Worm (Caenorhabditis elegans) whole organism, young adult: Measurements from ENCODE around the gene srsx-25.

ENCODE experiments used
- B0035.1 ChIP-seq: sonication (generic microtip); optimal IDR thresholded peaks from 2 replicates; lab custom pipeline; 2016; ENCODE audit warnings: missing genetic modification characterization, mild to moderate bottlenecking, missing compliant biosample characterization, missing genotype, missing genetic modification reagents
- F23B12.7 ChIP-seq: sonication (generic microtip); optimal IDR thresholded peaks from 2 replicates; lab custom pipeline; 2017; ENCODE audit warnings: missing genetic modification characterization, mild to moderate bottlenecking, missing compliant biosample characterization, antibody characterized with exemption, moderate library complexity; ENCODE audit not compliant: insufficient read depth
- F33H1.4 ChIP-seq: fragments of 200-800 bp; sonication (Bioruptor generic); IDR thresholded peaks from 2 replicates; pipeline ENCODE4 v1.3.6; 2022; ENCODE audit warnings: missing genetic modification reagents, missing genetic modification characterization, missing compliant biosample characterization
- F49E8.2 ChIP-seq: sonication (generic microtip); optimal IDR thresholded peaks from 3 replicates; lab custom pipeline; 2017; ENCODE audit warnings: missing genetic modification characterization, mild to moderate bottlenecking, missing compliant biosample characterization, antibody characterized with exemption, moderate library complexity; ENCODE audit not compliant: insufficient read depth
- F57A8.1 ChIP-seq: fragments of 200-800 bp; sonication (Bioruptor generic); optimal IDR thresholded peaks from 2 replicates; lab custom pipeline; 2018; ENCODE audit warnings: mild to moderate bottlenecking, missing genetic modification characterization, moderate library complexity, missing compliant biosample characterization
- K11D2.4 ChIP-seq: fragments of 200-800 bp; sonication (Bioruptor generic); IDR thresholded peaks from 2 replicates; pipeline ENCODE4 v1.3.6; 2022; ENCODE audit warnings: missing genetic modification reagents, missing genetic modification characterization, missing compliant biosample characterization
- T07F8.4 ChIP-seq: sonication (generic microtip); optimal IDR thresholded peaks from 2 replicates; lab custom pipeline; 2016; ENCODE audit warnings: mild to moderate bottlenecking, missing genetic modification characterization, moderate library complexity, missing compliant biosample characterization
- Y53G8AR.9 ChIP-seq: fragments of 200-800 bp; sonication (Bioruptor generic); conservative IDR thresholded peaks from 2 replicates; pipeline ENCODE4 v1.3.6; 2022; ENCODE audit warnings: missing genetic modification reagents, missing genetic modification characterization, missing compliant biosample characterization
- Y79H2A.3 ChIP-seq: fragments of 200-800 bp; sonication (Bioruptor generic); conservative IDR thresholded peaks from 2 replicates; pipeline ENCODE4 v1.3.6; 2022; ENCODE audit warnings: missing genetic modification reagents, missing genetic modification characterization, missing compliant biosample characterization
- akir-1 ChIP-seq: fragments of 200-800 bp; sonication (Bioruptor generic); optimal IDR thresholded peaks from 2 replicates; lab custom pipeline; 2018; ENCODE audit warnings: mild to moderate bottlenecking, missing genetic modification characterization, moderate library complexity, missing compliant biosample characterization
- attf-5 ChIP-seq: fragments of 200-800 bp; sonication (Bioruptor generic); optimal IDR thresholded peaks from 2 replicates; lab custom pipeline; 2018; ENCODE audit warnings: mild to moderate bottlenecking, missing genetic modification characterization, missing compliant biosample characterization
- attf-6 ChIP-seq: fragments of 200-800 bp; sonication (Bioruptor generic); IDR thresholded peaks from 2 replicates; pipeline ENCODE4 v1.3.6; 2022; ENCODE audit warnings: missing genetic modification reagents, missing genetic modification characterization, missing compliant biosample characterization
- cebp-1 ChIP-seq, 2 experiments: fragments of 200-800 bp in 1 of 2; sonication (Bioruptor generic) in 1 of 2; sonication (generic microtip) in 1 of 2; IDR thresholded peaks in 1 of 2; optimal IDR thresholded peaks in 1 of 2; 2 replicates each; pipeline versions ENCODE4 v1.3.6 to Lab custom; 2017 to 2022; ENCODE audit warnings: missing compliant biosample characterization in 2 of 2, missing genetic modification characterization in 2 of 2, mild to moderate bottlenecking in 1 of 2, missing genetic modification reagents in 1 of 2, moderate library complexity in 1 of 2
- cebp-2 ChIP-seq: fragments of 200-800 bp; sonication (Bioruptor generic); IDR thresholded peaks from 2 replicates; pipeline ENCODE4 v1.3.6; 2022; ENCODE audit warnings: missing genetic modification characterization, missing compliant biosample characterization
- ceh-100 ChIP-seq: fragments of 200-800 bp; sonication (Bioruptor generic); IDR thresholded peaks from 2 replicates; pipeline ENCODE4 v1.3.6; 2022; ENCODE audit warnings: missing genetic modification reagents, missing genetic modification characterization, missing compliant biosample characterization
- egl-18 ChIP-seq: fragments of 200-800 bp; sonication (Bioruptor generic); IDR thresholded peaks from 2 replicates; pipeline ENCODE4 v1.3.6; 2022; ENCODE audit warnings: missing genetic modification reagents, missing genetic modification characterization, missing compliant biosample characterization
- hlh-12 ChIP-seq: sonication (generic microtip); optimal IDR thresholded peaks from 2 replicates; lab custom pipeline; 2016; ENCODE audit warnings: missing genetic modification characterization, missing compliant biosample characterization
- hmg-1.2 ChIP-seq: fragments of 200-800 bp; sonication (Bioruptor generic); IDR thresholded peaks from 2 replicates; pipeline ENCODE4 v1.3.6; 2022; ENCODE audit warnings: missing genetic modification reagents, missing genetic modification characterization, missing compliant biosample characterization
- hrde-1 ChIP-seq: sonication (generic microtip); optimal IDR thresholded peaks from 2 replicates; lab custom pipeline; 2016; ENCODE audit warnings: missing genetic modification characterization, mild to moderate bottlenecking, missing compliant biosample characterization, moderate library complexity, missing genotype, missing genetic modification reagents, borderline replicate concordance
- lin-35 ChIP-seq, 3 experiments: fragments of 150-350 bp in 2 of 3; sonication (generic microtip) in 1 of 3; optimal IDR thresholded peaks; 2 replicates each; lab custom pipeline; 2014 to 2018; ENCODE audit warnings: missing biosample characterization in 3 of 3, missing genetic modification characterization in 3 of 3, missing genetic modification reagents in 3 of 3
- lin-40 ChIP-seq: sonication (generic microtip); optimal IDR thresholded peaks from 2 replicates; lab custom pipeline; 2016; ENCODE audit warnings: missing genetic modification characterization, mild to moderate bottlenecking, missing compliant biosample characterization, missing genotype, missing genetic modification reagents
- lin-54 ChIP-seq: fragments of 200-800 bp; sonication (Bioruptor generic); optimal IDR thresholded peaks from 2 replicates; lab custom pipeline; 2018; ENCODE audit warnings: mild to moderate bottlenecking, missing genetic modification characterization, missing compliant biosample characterization
- lsy-27 ChIP-seq: sonication (generic microtip); optimal IDR thresholded peaks from 2 replicates; lab custom pipeline; 2017; ENCODE audit warnings: missing genetic modification characterization, mild to moderate bottlenecking, missing compliant biosample characterization, antibody characterized with exemption, missing genotype, borderline replicate concordance; ENCODE audit not compliant: insufficient read depth
- madf-6 ChIP-seq: fragments of 200-800 bp; sonication (Bioruptor generic); IDR thresholded peaks from 2 replicates; pipeline ENCODE4 v1.3.6; 2022; ENCODE audit warnings: missing genetic modification reagents, missing genetic modification characterization, missing compliant biosample characterization
- mcd-1 ChIP-seq: fragments of 200-800 bp; sonication (Bioruptor generic); IDR thresholded peaks from 2 replicates; pipeline ENCODE4 v1.3.6; 2022; ENCODE audit warnings: missing genetic modification reagents, missing genetic modification characterization, missing compliant biosample characterization
- mel-28 ChIP-seq: sonication (generic microtip); optimal IDR thresholded peaks from 2 replicates; lab custom pipeline; 2016; ENCODE audit warnings: borderline replicate concordance, mild to moderate bottlenecking, missing genetic modification characterization, missing compliant biosample characterization
- nhr-179 ChIP-seq: sonication (generic microtip); optimal IDR thresholded peaks from 2 replicates; lab custom pipeline; 2016; ENCODE audit warnings: mild to moderate bottlenecking, missing genetic modification characterization, missing compliant biosample characterization
- nhr-27 ChIP-seq: fragments of 200-800 bp; sonication (Bioruptor generic); optimal IDR thresholded peaks from 2 replicates; lab custom pipeline; 2018; ENCODE audit warnings: mild to moderate bottlenecking, missing genetic modification characterization, moderate library complexity, missing compliant biosample characterization
- nhr-90 ChIP-seq: sonication (generic microtip); optimal IDR thresholded peaks from 2 replicates; lab custom pipeline; 2016; ENCODE audit warnings: missing genotype, mild to moderate bottlenecking, missing genetic modification characterization, missing compliant biosample characterization
- sdz-38 ChIP-seq: sonication (generic microtip); optimal IDR thresholded peaks from 2 replicates; lab custom pipeline; 2016; ENCODE audit warnings: missing genotype, missing genetic modification characterization, missing compliant biosample characterization
- sea-2 ChIP-seq: fragments of 200-800 bp; sonication (Bioruptor generic); IDR thresholded peaks from 2 replicates; pipeline ENCODE4 v1.3.6; 2022; ENCODE audit warnings: missing genetic modification characterization, missing compliant biosample characterization
- snpc-4 ChIP-seq, 5 experiments: fragments of 150-350 bp in 1 of 5; sonication (generic microtip) in 4 of 5; optimal IDR thresholded peaks; 2 replicates each; lab custom pipeline; 2014 to 2018; ENCODE audit warnings: missing genetic modification characterization in 5 of 5, missing biosample characterization in 3 of 5, antibody characterized with exemption in 2 of 5, mild to moderate bottlenecking in 2 of 5, missing compliant biosample characterization in 2 of 5, missing genotype in 2 of 5, moderate library complexity in 2 of 5, missing genetic modification reagents in 1 of 5
- unc-62 ChIP-seq: fragments of 150-350 bp; optimal IDR thresholded peaks from 2 replicates; lab custom pipeline; 2014; ENCODE audit warnings: missing biosample characterization, missing genetic modification reagents, missing genetic modification characterization
- zim-3 ChIP-seq: sonication (generic microtip); optimal IDR thresholded peaks from 2 replicates; lab custom pipeline; 2017; ENCODE audit warnings: mild to moderate bottlenecking, missing genetic modification characterization, moderate library complexity, missing compliant biosample characterization
- ztf-18 ChIP-seq: sonication (generic microtip); optimal IDR thresholded peaks from 2 replicates; lab custom pipeline; 2016; ENCODE audit warnings: missing genotype, mild to moderate bottlenecking, missing genetic modification characterization, missing compliant biosample characterization
- ztf-26 ChIP-seq: sonication (generic microtip); optimal IDR thresholded peaks from 2 replicates; lab custom pipeline; 2017; ENCODE audit warnings: missing genetic modification characterization, missing compliant biosample characterization

The srsx-25 gene

ce11 chrIV:13369120-13369842 lies 4.3 kb downstream of the srsx-25 start, which contains the start of gene agt-1 (continued):
- TF ChIP-seq nhr-27 (tag; lab: Kevin White, UChicago) (no peak), lsy-27 (tag; lab: Kevin White, UChicago) (no peak), Y79H2A.3 (GFP tag; lab: Robert Waterston, UW) (no peak), hmg-1.2 (GFP tag; lab: Robert Waterston, UW) (no peak), madf-6 (peak; percentile 74), zim-3 (tag; lab: Kevin White, UChicago) (no peak), Y53G8AR.9 (GFP tag; lab: Robert Waterston, UW) (0 out of 2 replicates have a peak, but pooled peaks have one; percentile 74), ztf-18 (tag; lab: Kevin White, UChicago) (no peak), nhr-90 (tag; lab: Kevin White, UChicago) (no peak), lin-40 (no peak), K11D2.4 (no peak), unc-62 (GFP tag; lab: Kevin White, UChicago) (no peak), lin-35 (GFP tag; optimal IDR thresholded peaks at IDR 0.05; lab: Kevin White, UChicago) (no peak), ztf-26 (no peak), F57A8.1 (no peak), sea-2 (no peak), lin-54 (GFP tag; lab: Kevin White, UChicago) (peak; percentile 39), B0035.1 (tag; lab: Kevin White, UChicago) (no peak), egl-18 (GFP tag; lab: Robert Waterston, UW) (no peak), hlh-12 (no peak), attf-5 (no peak), akir-1 (no peak), hrde-1 (tag; lab: Kevin White, UChicago) (peak; percentile 33), mcd-1 (GFP tag; lab: Robert Waterston, UW) (peak; percentile 53; the same call in 1 of the 2 replicates), nhr-179 (tag; lab: Kevin White, UChicago) (no peak), sdz-38 (tag; lab: Kevin White, UChicago) (no peak), F49E8.2 (tag; lab: Kevin White, UChicago) (no peak), cebp-2 (GFP tag; lab: Robert Waterston, UW) (peak; percentile 89), attf-6 (GFP tag; lab: Robert Waterston, UW) (peak; percentile 89), ceh-100 (GFP tag; lab: Robert Waterston, UW) (no peak), mel-28 (no peak)

ce11 chrIV:13370235-13370739 lies 5.3 kb downstream of the srsx-25 start, which contains the start of the genes rla-2, popl-7 and Y62E10A.24:
Gene rla-2, minus strand, starts transcription at chrIV:13370285.
Gene popl-7, plus strand, starts transcription at chrIV:13370689.
Gene Y62E10A.24, plus strand, starts transcription at chrIV:13370710.
- TF ChIP-seq madf-6 (peak; percentile 12; the same call in 1 of the 2 replicates), Y79H2A.3 (GFP tag; lab: Robert Waterston, UW) (no peak), F33H1.4 (GFP tag; lab: Robert Waterston, UW) (peak; percentile 79), lsy-27 (tag; lab: Kevin White, UChicago) (no peak), hmg-1.2 (GFP tag; lab: Robert Waterston, UW) (no peak), F23B12.7 (tag; lab: Kevin White, UChicago) (peak; percentile 27), snpc-4 (GFP tag; optimal IDR thresholded peaks at IDR 0.05; lab: Kevin White, UChicago) (no peak), snpc-4 (tag; optimal IDR thresholded peaks at IDR 0.05; lab: Kevin White, UChicago) (peak in 1 of 4 experiments; percentile 3), T07F8.4 (tag; lab: Kevin White, UChicago) (no peak), cebp-1 (GFP tag; IDR thresholded peaks at IDR 0.05; lab: Robert Waterston, UW) (no peak), cebp-1 (tag; optimal IDR thresholded peaks at IDR 0.05; lab: Kevin White, UChicago) (no peak), ztf-18 (tag; lab: Kevin White, UChicago) (no peak)
